Fruit fly (Drosophila melanogaster) whole organism, embryonic: Measurements from ENCODE around the gene wge.

Experiments used
- CG11695 ChIP-seq: fragments of 200-800 bp; sonication (Bioruptor generic); IDR thresholded peaks from 3 replicates; pipeline ENCODE4 v1.3.6; 2022; ENCODE audit warnings: missing biosample characterization, missing genetic modification characterization
- CG12071 ChIP-seq: fragments of 200-800 bp; sonication (Bioruptor generic); optimal IDR thresholded peaks from 3 replicates; lab custom pipeline; 2018; ENCODE audit warnings: missing biosample characterization, mild to moderate bottlenecking, missing genetic modification characterization
- CG14710 ChIP-seq: fragments of 200-800 bp; sonication (Bioruptor generic); optimal IDR thresholded peaks from 3 replicates; lab custom pipeline; 2019; ENCODE audit warnings: missing biosample characterization, mild to moderate bottlenecking, missing genetic modification characterization, moderate library complexity
- CG15514 ChIP-seq: fragments of 200-800 bp; sonication (Bioruptor generic); optimal IDR thresholded peaks from 3 replicates; lab custom pipeline; 2017; ENCODE audit warnings: missing biosample characterization, missing genetic modification characterization, mild to moderate bottlenecking, moderate library complexity, missing genetic modification reagents
- CG1602 ChIP-seq: fragments of 200-800 bp; sonication (Bioruptor generic); optimal IDR thresholded peaks from 3 replicates; lab custom pipeline; 2016; ENCODE audit warnings: missing biosample characterization, missing genetic modification characterization
- CG1603 ChIP-seq: fragments of 200-800 bp; sonication (Bioruptor generic); optimal IDR thresholded peaks from 2 replicates; lab custom pipeline; 2019; ENCODE audit warnings: missing biosample characterization, mild to moderate bottlenecking, missing genetic modification characterization, moderate library complexity
- CG16779 ChIP-seq: fragments of 200-800 bp; sonication (Bioruptor generic); IDR thresholded peaks from 2 replicates; pipeline ENCODE4 v1.3.6; 2022; ENCODE audit warnings: missing biosample characterization, missing genetic modification characterization
- CG17802 ChIP-seq: fragments of 200-800 bp; sonication (Bioruptor generic); optimal IDR thresholded peaks from 2 replicates; lab custom pipeline; 2018; ENCODE audit warnings: missing biosample characterization, mild to moderate bottlenecking, missing genetic modification characterization, moderate library complexity
- CG1792 ChIP-seq: fragments of 200-800 bp; sonication (Bioruptor generic); optimal IDR thresholded peaks from 2 replicates; lab custom pipeline; 2016; ENCODE audit warnings: missing biosample characterization, missing genetic modification characterization
- CG2678 ChIP-seq: fragments of 200-800 bp; sonication (Bioruptor generic); optimal IDR thresholded peaks from 3 replicates; lab custom pipeline; 2019; ENCODE audit warnings: missing biosample characterization, mild to moderate bottlenecking, missing genetic modification characterization, moderate library complexity
- CG31388 ChIP-seq: fragments of 200-800 bp; sonication (Bioruptor generic); optimal IDR thresholded peaks from 2 replicates; lab custom pipeline; 2016; ENCODE audit warnings: missing biosample characterization, missing genetic modification characterization
- CG31441 ChIP-seq: fragments of 200-800 bp; sonication (Bioruptor generic); IDR thresholded peaks from 2 replicates; pipeline ENCODE4 v1.3.6; 2022; ENCODE audit warnings: missing biosample characterization, missing genetic modification characterization
- CG34224 ChIP-seq: fragments of 200-800 bp; sonication (Bioruptor generic); IDR thresholded peaks from 3 replicates; pipeline ENCODE4 v1.3.6; 2022; ENCODE audit warnings: missing biosample characterization, missing genetic modification characterization; ENCODE audit not compliant: partially characterized antibody
- CG3847 ChIP-seq: fragments of 200-800 bp; sonication (Bioruptor generic); IDR thresholded peaks from 2 replicates; pipeline ENCODE4 v1.3.6; 2022; ENCODE audit warnings: missing biosample characterization, missing genetic modification characterization
- CG6813 ChIP-seq: fragments of 200-800 bp; sonication (Bioruptor generic); optimal IDR thresholded peaks from 2 replicates; lab custom pipeline; 2017; ENCODE audit warnings: missing biosample characterization, missing genetic modification characterization, mild to moderate bottlenecking, moderate library complexity, missing genetic modification reagents
- CG7372 ChIP-seq: fragments of 200-800 bp; sonication (Bioruptor generic); IDR thresholded peaks from 2 replicates; pipeline ENCODE4 v1.3.6; 2022; ENCODE audit warnings: missing biosample characterization, missing genetic modification characterization
- CG7987 ChIP-seq: fragments of 200-800 bp; sonication (Bioruptor generic); optimal IDR thresholded peaks from 2 replicates; lab custom pipeline; 2018; ENCODE audit warnings: missing biosample characterization, mild to moderate bottlenecking, missing genetic modification characterization, moderate library complexity
- CG8924 ChIP-seq: fragments of 200-800 bp; optimal IDR thresholded peaks from 3 replicates; lab custom pipeline; 2019; ENCODE audit warnings: missing biosample characterization, mild to moderate bottlenecking, missing genetic modification characterization, moderate library complexity
- CG9727 ChIP-seq: fragments of 200-800 bp; sonication (Bioruptor generic); optimal IDR thresholded peaks from 3 replicates; lab custom pipeline; 2017; ENCODE audit warnings: missing biosample characterization, mild to moderate bottlenecking, missing genetic modification characterization
- CG9817 ChIP-seq: fragments of 200-800 bp; sonication (Bioruptor generic); optimal IDR thresholded peaks from 2 replicates; lab custom pipeline; 2018; ENCODE audit warnings: missing biosample characterization, mild to moderate bottlenecking, missing genetic modification characterization, moderate library complexity
- CHES-1-like ChIP-seq: fragments of 200-800 bp; sonication (Bioruptor generic); optimal IDR thresholded peaks from 2 replicates; lab custom pipeline; 2016; ENCODE audit warnings: missing biosample characterization, missing genetic modification characterization
- CkIIα-i1 ChIP-seq: fragments of 200-800 bp; sonication (Bioruptor generic); IDR thresholded peaks from 2 replicates; pipeline ENCODE4 v1.3.6; 2022; ENCODE audit warnings: missing biosample characterization, missing genetic modification characterization
- Dfd ChIP-seq, 2 experiments: fragments of >200 bp; optimal IDR thresholded peaks; 2 replicates each; lab custom pipeline; 2017; ENCODE audit warnings: missing biosample characterization in 2 of 2, missing genetic modification characterization in 2 of 2
- Dll ChIP-seq: fragments of 200-800 bp; sonication (Bioruptor generic); IDR thresholded peaks from 4 replicates; pipeline ENCODE4 v1.3.6; 2022; ENCODE audit warnings: missing biosample characterization, missing genetic modification characterization; ENCODE audit not compliant: partially characterized antibody
- Doc3 ChIP-seq: fragments of 200-800 bp; sonication (Bioruptor generic); IDR thresholded peaks from 3 replicates; pipeline ENCODE4 v1.3.6; 2022; ENCODE audit warnings: missing biosample characterization, missing genetic modification characterization; ENCODE audit not compliant: partially characterized antibody
- HmgZ ChIP-seq: fragments of 200-800 bp; sonication (Bioruptor generic); optimal IDR thresholded peaks from 2 replicates; lab custom pipeline; 2018; ENCODE audit warnings: missing biosample characterization, mild to moderate bottlenecking, missing genetic modification characterization
- NC2β ChIP-seq: fragments of 200-800 bp; sonication (Bioruptor generic); optimal IDR thresholded peaks from 2 replicates; lab custom pipeline; 2016; ENCODE audit warnings: missing biosample characterization, missing genetic modification characterization
- Nf-YC ChIP-seq: fragments of 200-800 bp; optimal IDR thresholded peaks from 3 replicates; lab custom pipeline; 2019; ENCODE audit warnings: missing biosample characterization, mild to moderate bottlenecking, missing genetic modification characterization, moderate library complexity
- Sry-δ ChIP-seq: fragments of 200-800 bp; sonication (Bioruptor generic); optimal IDR thresholded peaks from 2 replicates; lab custom pipeline; 2016; ENCODE audit warnings: missing biosample characterization, missing genetic modification characterization
- amos ChIP-seq: fragments of 200-800 bp; sonication (Bioruptor generic); IDR thresholded peaks from 2 replicates; pipeline ENCODE4 v1.3.6; 2022; ENCODE audit warnings: missing biosample characterization, missing genetic modification characterization; ENCODE audit not compliant: partially characterized antibody
- ase ChIP-seq: fragments of 200-800 bp; sonication (Bioruptor generic); IDR thresholded peaks from 3 replicates; pipeline ENCODE4 v1.3.6; 2022; ENCODE audit warnings: missing biosample characterization, missing genetic modification characterization
- ash1 ChIP-seq: fragments of 200-800 bp; sonication (Bioruptor generic); optimal IDR thresholded peaks from 2 replicates; lab custom pipeline; 2018; ENCODE audit warnings: missing biosample characterization, mild to moderate bottlenecking, missing genetic modification characterization
- bab2 ChIP-seq: fragments of 200-800 bp; sonication (Bioruptor generic); optimal IDR thresholded peaks from 2 replicates; lab custom pipeline; 2016; ENCODE audit warnings: missing biosample characterization, missing genetic modification characterization
- bigmax ChIP-seq: fragments of 200-800 bp; sonication (Bioruptor generic); optimal IDR thresholded peaks from 2 replicates; lab custom pipeline; 2018; ENCODE audit warnings: missing biosample characterization, mild to moderate bottlenecking, missing genetic modification characterization
- cwo ChIP-seq: fragments of 200-800 bp; sonication (Bioruptor generic); optimal IDR thresholded peaks from 3 replicates; lab custom pipeline; 2017; ENCODE audit warnings: missing biosample characterization, missing genetic modification characterization, mild to moderate bottlenecking, moderate library complexity, missing genetic modification reagents
- dati ChIP-seq: fragments of 200-800 bp; sonication (Bioruptor generic); IDR thresholded peaks from 2 replicates; pipeline ENCODE4 v1.3.6; 2022; ENCODE audit warnings: missing biosample characterization, missing genetic modification characterization
- gem ChIP-seq: fragments of 200-800 bp; sonication (Bioruptor generic); optimal IDR thresholded peaks from 2 replicates; lab custom pipeline; 2019; ENCODE audit warnings: missing biosample characterization, mild to moderate bottlenecking, missing genetic modification characterization, moderate library complexity
- gt ChIP-seq: fragments of 200-800 bp; sonication (Bioruptor generic); IDR thresholded peaks from 2 replicates; pipeline ENCODE4 v1.3.6; 2022; ENCODE audit warnings: missing biosample characterization, missing genetic modification characterization
- kah ChIP-seq: fragments of 200-800 bp; sonication (Bioruptor generic); optimal IDR thresholded peaks from 2 replicates; lab custom pipeline; 2018; ENCODE audit warnings: missing biosample characterization, mild to moderate bottlenecking, missing genetic modification characterization
- klu ChIP-seq: fragments of 200-800 bp; sonication (Bioruptor generic); IDR thresholded peaks from 2 replicates; pipeline ENCODE4 v1.3.6; 2022; ENCODE audit warnings: missing biosample characterization, missing genetic modification characterization
- mld ChIP-seq: fragments of 200-800 bp; sonication (Bioruptor generic); IDR thresholded peaks from 3 replicates; pipeline ENCODE4 v1.3.6; 2022; ENCODE audit warnings: missing biosample characterization, missing genetic modification characterization; ENCODE audit not compliant: partially characterized antibody
- pb ChIP-seq: fragments of 200-800 bp; sonication (Bioruptor generic); optimal IDR thresholded peaks from 3 replicates; lab custom pipeline; 2016; ENCODE audit warnings: missing biosample characterization, missing genetic modification characterization
- pzg ChIP-seq: fragments of 200-800 bp; sonication (Bioruptor generic); optimal IDR thresholded peaks from 3 replicates; lab custom pipeline; 2018; ENCODE audit warnings: missing biosample characterization, mild to moderate bottlenecking, missing genetic modification characterization, moderate library complexity
- ranshi ChIP-seq: fragments of 200-800 bp; sonication (Bioruptor generic); IDR thresholded peaks from 2 replicates; pipeline ENCODE4 v1.3.6; 2022; ENCODE audit warnings: missing biosample characterization, missing genetic modification characterization
- row ChIP-seq: fragments of 200-800 bp; sonication (Bioruptor generic); IDR thresholded peaks from 3 replicates; pipeline ENCODE4 v1.3.6; 2022; ENCODE audit warnings: missing biosample characterization, missing genetic modification characterization
- so ChIP-seq: fragments of 200-800 bp; sonication (Bioruptor generic); IDR thresholded peaks from 3 replicates; pipeline ENCODE4 v1.3.6; 2022; ENCODE audit warnings: missing biosample characterization, missing genetic modification characterization
- ssp ChIP-seq: fragments of 200-800 bp; sonication (Bioruptor generic); IDR thresholded peaks from 2 replicates; pipeline ENCODE4 v1.3.6; 2022; ENCODE audit warnings: missing biosample characterization, missing genetic modification characterization
- tx ChIP-seq: fragments of 200-800 bp; sonication (Bioruptor generic); optimal IDR thresholded peaks from 2 replicates; lab custom pipeline; 2016; ENCODE audit warnings: missing biosample characterization, missing genetic modification characterization

The wge gene

DNA sequence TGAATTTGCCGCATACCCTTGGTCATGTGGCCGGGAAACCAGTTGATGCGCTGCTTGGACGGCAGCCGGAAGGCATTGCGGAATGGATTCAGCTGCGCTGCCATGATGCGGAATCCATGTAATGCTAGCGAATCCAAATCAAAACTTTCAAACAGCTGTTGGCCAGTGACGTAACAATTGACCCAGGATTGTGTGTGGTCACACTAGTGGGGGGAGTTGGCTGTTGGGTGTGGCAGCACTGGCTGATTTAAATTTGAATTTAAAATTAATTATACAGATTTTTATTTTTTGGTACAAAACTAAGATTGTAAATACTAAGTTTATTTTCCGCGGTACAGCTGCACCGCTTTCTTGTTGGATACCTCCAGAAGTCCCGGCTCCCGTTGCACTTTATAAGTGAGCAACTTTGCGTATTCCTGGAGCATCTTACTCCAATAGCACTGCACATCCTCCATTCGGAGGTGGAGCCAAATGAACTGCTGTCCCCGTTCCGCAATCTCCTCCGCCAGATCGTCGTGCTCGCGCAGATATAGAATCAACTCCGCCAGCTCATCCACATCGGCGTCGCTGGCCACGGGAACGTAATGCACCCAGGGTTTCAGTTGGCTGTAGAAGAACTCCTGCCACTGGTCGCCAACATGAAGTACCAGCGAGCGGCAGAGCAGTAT is 26.6 kb upstream of the wge start, which contains the start of gene CG17141 (continued):
- TF ChIP-seq kah (GFP tag; lab: Kevin White, UChicago) = peak; percentile 25
- peak; percentile 41 for TF ChIP-seq CG7987 (GFP tag; lab: Kevin White, UChicago)
- peak; percentile 34; the same call in 1 of the 3 replicates for TF ChIP-seq CG34224 (GFP tag; lab: Robert Waterston, UW)
- TF ChIP-seq ranshi = no peak
- TF ChIP-seq row = peak; percentile 12; the same call in 1 of the 3 replicates
- TF ChIP-seq Sry-δ (GFP tag; lab: Kevin White, UChicago) = peak; percentile 23
- peak; percentile 57 for TF ChIP-seq CG1603 (tag; lab: Kevin White, UChicago)
- peak; percentile 90 for TF ChIP-seq pzg (GFP tag; lab: Kevin White, UChicago)
- peak; percentile 100 for TF ChIP-seq CG14710 (tag; lab: Kevin White, UChicago)
- TF ChIP-seq pb (GFP tag; lab: Kevin White, UChicago) = no peak

DNA sequence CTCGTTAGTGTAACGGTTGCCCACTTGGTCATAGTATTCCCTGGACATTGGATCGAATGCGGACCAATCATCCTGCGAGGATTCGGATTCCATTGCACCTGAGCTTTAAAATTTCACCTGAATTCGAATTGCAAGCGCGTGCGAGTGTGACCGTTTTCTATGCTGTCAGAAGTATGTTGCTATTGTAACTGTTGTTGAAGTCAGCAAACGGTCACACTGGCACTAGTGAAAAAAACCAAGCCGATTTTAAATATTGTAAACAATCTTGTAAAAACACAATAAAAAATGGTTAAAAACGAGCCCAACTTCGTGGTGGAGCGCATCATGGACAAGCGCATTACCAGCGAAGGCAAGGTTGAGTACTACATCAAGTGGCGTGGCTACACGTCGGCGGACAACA is 24.5 kb upstream of the wge start, which contains the start of the genes vret and HP1c:
vret (minus strand) TSS at position 150 of the 400 bp plus-strand sequence.
HP1c (plus strand) TSS at position 189 of the 400 bp plus-strand sequence.
- no peak for TF ChIP-seq tx
- no peak for TF ChIP-seq cwo (GFP tag; lab: Kevin White, UChicago)
- TF ChIP-seq amos (GFP tag; lab: Robert Waterston, UW) = peak; percentile 33; the same call in 1 of the 2 replicates
- no peak for TF ChIP-seq CG17802 (tag; lab: Kevin White, UChicago)
- TF ChIP-seq CG1602 (GFP tag; lab: Kevin White, UChicago) = no peak
- TF ChIP-seq CkIIα-i1 (GFP tag; lab: Robert Waterston, UW) = no peak
- no peak for TF ChIP-seq CG31441
- TF ChIP-seq CHES-1-like = peak; percentile 5
- TF ChIP-seq CG3847 (GFP tag; lab: Robert Waterston, UW) = peak; percentile 59
- no peak for TF ChIP-seq CG12071 (GFP tag; lab: Kevin White, UChicago)
- TF ChIP-seq klu (GFP tag; lab: Robert Waterston, UW) = no peak
- TF ChIP-seq CG9817 (tag; lab: Kevin White, UChicago) = no peak
- no peak for TF ChIP-seq CG11695 (GFP tag; lab: Robert Waterston, UW)
- no peak for TF ChIP-seq Dll
- TF ChIP-seq so (GFP tag; lab: Robert Waterston, UW) = no peak
- TF ChIP-seq Nf-YC (tag; lab: Kevin White, UChicago) = no peak
- no peak for TF ChIP-seq ssp (GFP tag; lab: Robert Waterston, UW)
- no peak for TF ChIP-seq ase (GFP tag; lab: Robert Waterston, UW)
- TF ChIP-seq CG15514 (GFP tag; lab: Kevin White, UChicago) = peak; percentile 40
- no peak for TF ChIP-seq mld (GFP tag; lab: Robert Waterston, UW)
- TF ChIP-seq NC2β (GFP tag; lab: Kevin White, UChicago) = no peak
- no peak for TF ChIP-seq Dfd (GFP tag; optimal IDR thresholded peaks at IDR 0.05; lab: Kevin White, UChicago)
- no peak for TF ChIP-seq gt (GFP tag; lab: Robert Waterston, UW)
- no peak for TF ChIP-seq CG9727 (GFP tag; lab: Kevin White, UChicago)
- no peak for TF ChIP-seq ash1
- TF ChIP-seq CG1603 (tag; lab: Kevin White, UChicago) = peak; percentile 97
- no peak for TF ChIP-seq CG16779 (GFP tag; lab: Robert Waterston, UW)
- TF ChIP-seq dati (GFP tag; lab: Robert Waterston, UW) = no peak
- no peak for TF ChIP-seq bigmax (GFP tag; lab: Kevin White, UChicago)
- TF ChIP-seq CG7372 = no peak
- no peak for TF ChIP-seq Doc3 (GFP tag; lab: Robert Waterston, UW)
- no peak for TF ChIP-seq CG31388 (GFP tag; lab: Kevin White, UChicago)
- peak; percentile 78 for TF ChIP-seq pzg (GFP tag; lab: Kevin White, UChicago)
- TF ChIP-seq CG2678 (tag; lab: Kevin White, UChicago) = no peak
- no peak for TF ChIP-seq CG6813 (GFP tag; lab: Kevin White, UChicago)
- no peak for TF ChIP-seq gem (tag; lab: Kevin White, UChicago)
- TF ChIP-seq CG1792 = no peak
- TF ChIP-seq CG8924 (tag; lab: Kevin White, UChicago) = no peak
- peak; percentile 32 for TF ChIP-seq HmgZ
- TF ChIP-seq bab2 (GFP tag; lab: Kevin White, UChicago) = no peak
